Worm (Caenorhabditis elegans): ENCODE measurements around the gene pcyt-2.2.
A peak's percentile ranks its signal among the peaks of the same experiment; 100 is the strongest.

The pcyt-2.2 gene

DNA sequence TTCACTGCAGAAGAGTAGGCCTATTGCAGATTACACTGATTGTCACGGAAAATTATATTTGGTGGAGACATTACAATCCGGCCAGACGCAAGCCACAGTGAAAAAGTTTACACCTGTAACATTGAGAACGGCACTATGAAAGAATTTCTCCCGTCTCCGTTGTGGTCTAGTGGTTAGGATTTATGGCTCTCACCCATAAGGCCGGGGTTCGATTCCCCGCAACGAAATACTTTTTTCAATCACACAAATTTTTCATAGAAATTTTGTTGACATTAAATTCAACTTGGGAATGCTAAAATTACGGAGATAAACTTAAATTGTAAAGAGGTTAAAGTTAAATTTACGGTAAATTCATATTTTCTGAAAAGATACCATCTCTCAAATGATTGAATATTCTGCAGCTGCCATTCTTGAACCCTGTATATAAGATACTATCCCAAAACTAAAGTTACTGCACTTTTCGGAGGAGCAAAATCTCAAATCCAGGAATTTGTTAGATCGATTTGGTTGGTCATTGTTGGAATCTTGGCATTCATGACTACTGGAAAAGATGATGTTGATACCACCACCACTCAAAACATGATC is 22.4 kb downstream of the pcyt-2.2 start, which contains the start of gene C39D10.1 (continued):
- TF ChIP-seq dmd-8 (GFP tag; IDR thresholded peaks at IDR 0.05) (peak; percentile 69; the same call in 1 of the 2 replicates), sdz-12 (GFP tag; optimal IDR thresholded peaks at IDR 0.05) (no peak), gei-8 (GFP tag; optimal IDR thresholded peaks at IDR 0.05) (no peak), hmg-1.1 (GFP tag; IDR thresholded peaks at IDR 0.05) (peak; percentile 37; the same call in 1 of the 2 replicates), nhr-10 (tag; optimal IDR thresholded peaks at IDR 0.05) (no peak), fos-1 (tag; optimal IDR thresholded peaks at IDR 0.05) (no peak), ZK546.5 (tag; optimal IDR thresholded peaks at IDR 0.05) (no peak), nhr-28 (tag; optimal IDR thresholded peaks at IDR 0.05) (peak; percentile 12), aha-1 (tag) (no peak), ceh-28 (tag; optimal IDR thresholded peaks at IDR 0.05) (no peak), lin-15B (tag; optimal IDR thresholded peaks at IDR 0.05) (no peak), F10B5.3 (tag; optimal IDR thresholded peaks at IDR 0.05) (no peak), snpc-4 (tag; optimal IDR thresholded peaks at IDR 0.05) (no peak), F37D6.2 (tag; optimal IDR thresholded peaks at IDR 0.05) (no peak), nhr-25 (tag; optimal IDR thresholded peaks at IDR 0.05; ENCODE audit: borderline replicate concordance, insufficient read depth) (no peak), madf-5 (GFP tag; IDR thresholded peaks at IDR 0.05) (peak in 1 of 2 experiments; percentile 44; a peak in 1 of 4 replicates), pha-4 (GFP tag; IDR thresholded peaks at IDR 0.05) (peak; percentile 67; the same call in 1 of the 2 replicates), pha-4 (tag; optimal IDR thresholded peaks at IDR 0.05) (no peak), mxl-3 (GFP tag; optimal IDR thresholded peaks at IDR 0.05) (no peak), nhr-41 (GFP tag; IDR thresholded peaks at IDR 0.05) (no peak), spr-3 (GFP tag; optimal IDR thresholded peaks at IDR 0.05) (no peak), hif-1 (tag; optimal IDR thresholded peaks at IDR 0.05) (no peak), cey-2 (tag; optimal IDR thresholded peaks at IDR 0.05; ENCODE audit: borderline replicate concordance, insufficient read depth) (no peak), lin-1 (GFP tag; IDR thresholded peaks at IDR 0.05) (no peak), Y75B8A.6 (GFP tag; IDR thresholded peaks at IDR 0.05) (0 out of 2 replicates have a peak, but pooled peaks have one; percentile 26), dpl-1 (GFP tag; optimal IDR thresholded peaks at IDR 0.05) (no peak), pqm-1 (tag; optimal IDR thresholded peaks at IDR 0.05) (no peak), tra-1 (GFP tag; IDR thresholded peaks at IDR 0.05) (no peak), nhr-237 (tag; optimal IDR thresholded peaks at IDR 0.05) (no peak), lim-7 (GFP tag; IDR thresholded peaks at IDR 0.05) (peak; percentile 78), tag-97 (GFP tag; IDR thresholded peaks at IDR 0.05) (no peak), arid-1 (GFP tag; conservative IDR thresholded peaks at IDR 0.05) (0 out of 2 replicates have a peak, but pooled peaks have one; percentile 49), ces-1 (GFP tag; optimal IDR thresholded peaks at IDR 0.05) (no peak), nhr-42 (GFP tag; IDR thresholded peaks at IDR 0.05) (no peak), nhr-48 (tag; optimal IDR thresholded peaks at IDR 0.05) (peak; percentile 27), unc-39 (tag; optimal IDR thresholded peaks at IDR 0.05) (no peak), nhr-77 (tag; optimal IDR thresholded peaks at IDR 0.05) (no peak), ceh-20 (GFP tag; IDR thresholded peaks at IDR 0.05) (no peak), unc-130 (GFP tag; optimal IDR thresholded peaks at IDR 0.05) (peak; percentile 29), lin-38 (GFP tag; IDR thresholded peaks at IDR 0.05) (no peak; the same call in none of the 2 replicates), T26A8.4 (GFP tag; IDR thresholded peaks at IDR 0.05) (no peak), hlh-11 (tag; optimal IDR thresholded peaks at IDR 0.05) (no peak), set-16 (GFP tag; IDR thresholded peaks at IDR 0.05) (no peak), daf-16 (GFP tag; optimal IDR thresholded peaks at IDR 0.05) (peak; percentile 22 to 68), daf-16 (tag; optimal IDR thresholded peaks at IDR 0.05) (no peak), daf-8 (GFP tag; IDR thresholded peaks at IDR 0.05) (no peak), F44E2.7 (GFP tag; IDR thresholded peaks at IDR 0.05) (no peak), rbr-2 (tag; optimal IDR thresholded peaks at IDR 0.05) (no peak), Y48G9A.11 (GFP tag; IDR thresholded peaks at IDR 0.05) (peak; percentile 38; the same call in 1 of the 2 replicates), aly-2 (tag; optimal IDR thresholded peaks at IDR 0.05) (no peak), lir-3 (tag; optimal IDR thresholded peaks at IDR 0.05) (no peak), ztf-11 (tag; optimal IDR thresholded peaks at IDR 0.05) (no peak)

Measured in whole organism, L4 larva.